Fruit fly (Drosophila melanogaster): ENCODE data around the gene chrb.

DNA sequence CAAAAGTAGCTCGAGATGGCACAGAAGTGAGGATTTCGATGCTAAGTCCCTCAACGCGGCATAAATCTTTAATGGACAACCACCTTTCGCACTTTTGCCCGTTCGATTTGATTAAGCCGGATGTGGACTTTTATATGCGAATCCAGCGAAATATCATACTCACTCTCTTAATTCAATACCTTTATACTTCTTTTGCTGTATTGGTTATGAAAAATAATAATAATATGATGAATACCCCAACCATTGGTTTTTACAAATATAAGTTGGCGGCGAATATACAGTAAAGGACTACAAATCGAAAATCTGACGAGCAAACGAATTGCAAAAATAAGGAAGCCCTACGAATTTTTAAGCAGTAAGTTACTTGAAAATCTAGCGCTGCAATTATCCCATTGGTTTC lies 14.4 kb upstream of the chrb start, which contains the start of gene Vha16-3:
- TF ChIP-seq psq (optimal IDR thresholded peaks at IDR 0.05) (no peak), insv (optimal IDR thresholded peaks at IDR 0.05) (no peak), h (optimal IDR thresholded peaks at IDR 0.05) (no peak), Myc (optimal IDR thresholded peaks at IDR 0.05) (no peak), Sin3A (optimal IDR thresholded peaks at IDR 0.05) (no peak)

Data from Kc167 (cell line).